Fruit fly (Drosophila melanogaster): ENCODE data around the gene Vha26.

The Vha26 gene

dm6 chr3R:5624115-5624878 is 32.7 kb downstream of the Vha26 start, which contains the start of the genes Dph4, Spec2 and RpL13A (continued):
- peak; percentile 74 for TF ChIP-seq CG6654 (GFP tag; optimal IDR thresholded peaks at IDR 0.05)
- TF ChIP-seq CG9437 (GFP tag; optimal IDR thresholded peaks at IDR 0.05), result peak; percentile 82
- TF ChIP-seq CG15269 (tag; optimal IDR thresholded peaks at IDR 0.05), result peak; percentile 82
- no peak for TF ChIP-seq esg (GFP tag; conservative IDR thresholded peaks at IDR 0.05)
- no peak for TF ChIP-seq CG1024 (GFP tag; IDR thresholded peaks at IDR 0.05)
- TF ChIP-seq slp2 (GFP tag; optimal IDR thresholded peaks at IDR 0.05), result peak; percentile 88
- TF ChIP-seq hth (optimal IDR thresholded peaks at IDR 0.05), result no peak
- peak; percentile 88 for TF ChIP-seq eyg (GFP tag; optimal IDR thresholded peaks at IDR 0.05)
- TF ChIP-seq gsb (GFP tag; IDR thresholded peaks at IDR 0.05), result no peak
- TF ChIP-seq CG12942 (GFP tag; optimal IDR thresholded peaks at IDR 0.05), result peak; percentile 80
- peak; percentile 92 for TF ChIP-seq Asciz (GFP tag; optimal IDR thresholded peaks at IDR 0.05)
- TF ChIP-seq CG9609 (GFP tag; optimal IDR thresholded peaks at IDR 0.05), result peak; percentile 95
- peak; percentile 95 for TF ChIP-seq odd (GFP tag; optimal IDR thresholded peaks at IDR 0.05)
- peak; percentile 91 for TF ChIP-seq CG12391 (tag; optimal IDR thresholded peaks at IDR 0.05)
- no peak for TF ChIP-seq vnd (GFP tag; IDR thresholded peaks at IDR 0.05; ENCODE audit: partially characterized antibody)
- TF ChIP-seq CG7745 (tag; optimal IDR thresholded peaks at IDR 0.05), result no peak
- peak; percentile 92 for TF ChIP-seq Bteb2 (GFP tag; optimal IDR thresholded peaks at IDR 0.05)
- peak; percentile 81 to 91 for TF ChIP-seq Pdp1 (GFP tag; optimal IDR thresholded peaks at IDR 0.05)
- peak; percentile 86 for TF ChIP-seq CG16863 (GFP tag; optimal IDR thresholded peaks at IDR 0.05)
- TF ChIP-seq tll (GFP tag; optimal IDR thresholded peaks at IDR 0.05), result peak; percentile 32 to 61
- TF ChIP-seq pho (GFP tag; optimal IDR thresholded peaks at IDR 0.05), result peak; percentile 93
- TF ChIP-seq CG34376 (GFP tag; optimal IDR thresholded peaks at IDR 0.05), result peak; percentile 98
- peak; percentile 98 for TF ChIP-seq CG33213 (GFP tag; optimal IDR thresholded peaks at IDR 0.05)
- peak; percentile 93 for TF ChIP-seq CG8089 (GFP tag; optimal IDR thresholded peaks at IDR 0.05)
- peak; percentile 87 for TF ChIP-seq Hand (GFP tag; optimal IDR thresholded peaks at IDR 0.05)
- TF ChIP-seq MBD-R2 (GFP tag; IDR thresholded peaks at IDR 0.05), result no peak
- TF ChIP-seq CG2129 (GFP tag; IDR thresholded peaks at IDR 0.05; ENCODE audit: partially characterized antibody), result no peak
- TF ChIP-seq Hr51 (GFP tag; optimal IDR thresholded peaks at IDR 0.05), result peak; percentile 81 to 86
- TF ChIP-seq knrl (GFP tag; IDR thresholded peaks at IDR 0.05; ENCODE audit: partially characterized antibody), result no peak
- TF ChIP-seq CG7556 (GFP tag; optimal IDR thresholded peaks at IDR 0.05), result peak; percentile 84
- peak; percentile 81 for TF ChIP-seq repo (GFP tag; optimal IDR thresholded peaks at IDR 0.05)
- peak; percentile 94 for TF ChIP-seq Camta (GFP tag; optimal IDR thresholded peaks at IDR 0.05)
- peak; percentile 88 for TF ChIP-seq slou (GFP tag; optimal IDR thresholded peaks at IDR 0.05)
- TF ChIP-seq E2f2 (GFP tag; IDR thresholded peaks at IDR 0.05), result no peak
- TF ChIP-seq CG7928 (GFP tag; optimal IDR thresholded peaks at IDR 0.05), result peak; percentile 76
- peak; percentile 39 for TF ChIP-seq Hmx (GFP tag; optimal IDR thresholded peaks at IDR 0.05)
- peak; percentile 92 for TF ChIP-seq org-1 (GFP tag; optimal IDR thresholded peaks at IDR 0.05)
- TF ChIP-seq CG10462 (GFP tag; optimal IDR thresholded peaks at IDR 0.05), result peak; percentile 76
- TF ChIP-seq sna (GFP tag; IDR thresholded peaks at IDR 0.05; ENCODE audit: partially characterized antibody), result no peak
- TF ChIP-seq ems (GFP tag; optimal IDR thresholded peaks at IDR 0.05), result peak; percentile 88
- peak; percentile 69 for TF ChIP-seq tap (tag; optimal IDR thresholded peaks at IDR 0.05)
- peak; percentile 97 for TF ChIP-seq Sin3A (optimal IDR thresholded peaks at IDR 0.05)
- peak; percentile 91 for TF ChIP-seq CG12219 (GFP tag; optimal IDR thresholded peaks at IDR 0.05)
- peak; percentile 82 for TF ChIP-seq bigmax (GFP tag; optimal IDR thresholded peaks at IDR 0.05)
- no peak for TF ChIP-seq z (GFP tag; IDR thresholded peaks at IDR 0.05)
- TF ChIP-seq tup (GFP tag; optimal IDR thresholded peaks at IDR 0.05), result peak; percentile 74
- TF ChIP-seq CG8281 (tag; optimal IDR thresholded peaks at IDR 0.05), result peak; percentile 71
- no peak for TF ChIP-seq tio (GFP tag; optimal IDR thresholded peaks at IDR 0.05)
- peak; percentile 64 for TF ChIP-seq Oli (tag; optimal IDR thresholded peaks at IDR 0.05)

Data from whole organism, embryonic.